Worm (Caenorhabditis elegans) whole organism, young adult: ENCODE measurements around the gene F13D12.8.
"Not testable (repeated sequence)": the region's sequence is repeated elsewhere in the genome, so short reads cannot be mapped to it uniquely, and the experiment has no call there.

Experiments used
- B0019.2 ChIP-seq: fragments of 200-800 bp; sonication (Bioruptor generic); conservative IDR thresholded peaks from 2 replicates; pipeline ENCODE4 v1.3.6; 2022; ENCODE audit warnings: missing genetic modification reagents, missing genetic modification characterization, missing compliant biosample characterization
- B0035.1 ChIP-seq: sonication (generic microtip); optimal IDR thresholded peaks from 2 replicates; lab custom pipeline; 2016; ENCODE audit warnings: missing genetic modification characterization, mild to moderate bottlenecking, missing compliant biosample characterization, missing genotype, missing genetic modification reagents
- C06A6.2 ChIP-seq: fragments of 200-800 bp; sonication (Bioruptor generic); conservative IDR thresholded peaks from 2 replicates; pipeline ENCODE4 v1.3.6; 2022; ENCODE audit warnings: missing genetic modification characterization, missing compliant biosample characterization
- D2030.7 ChIP-seq: fragments of 200-800 bp; sonication (Bioruptor generic); IDR thresholded peaks from 2 replicates; pipeline ENCODE4 v1.3.6; 2022; ENCODE audit warnings: missing genetic modification reagents, missing genetic modification characterization, missing compliant biosample characterization
- F10E7.11 ChIP-seq: sonication (generic microtip); optimal IDR thresholded peaks from 2 replicates; lab custom pipeline; 2017; ENCODE audit warnings: mild to moderate bottlenecking, missing genetic modification characterization, moderate library complexity, missing compliant biosample characterization
- F39B2.1 ChIP-seq: fragments of 200-800 bp; sonication (Bioruptor generic); IDR thresholded peaks from 2 replicates; pipeline ENCODE4 v1.3.6; 2022; ENCODE audit warnings: missing genetic modification reagents, missing genetic modification characterization, missing compliant biosample characterization
- K11D2.4 ChIP-seq: fragments of 200-800 bp; sonication (Bioruptor generic); IDR thresholded peaks from 2 replicates; pipeline ENCODE4 v1.3.6; 2022; ENCODE audit warnings: missing genetic modification reagents, missing genetic modification characterization, missing compliant biosample characterization
- T07F8.4 ChIP-seq: sonication (generic microtip); optimal IDR thresholded peaks from 2 replicates; lab custom pipeline; 2016; ENCODE audit warnings: mild to moderate bottlenecking, missing genetic modification characterization, moderate library complexity, missing compliant biosample characterization
- T26A5.8 ChIP-seq: sonication (generic microtip); optimal IDR thresholded peaks from 2 replicates; lab custom pipeline; 2016; ENCODE audit warnings: missing genetic modification characterization, missing compliant biosample characterization
- Y95B8A.8 ChIP-seq: fragments of 200-800 bp; sonication (Bioruptor generic); IDR thresholded peaks from 2 replicates; pipeline ENCODE4 v1.3.6; 2022; ENCODE audit warnings: missing genetic modification reagents, missing genetic modification characterization, missing compliant biosample characterization
- ZK185.1 ChIP-seq: sonication (generic microtip); optimal IDR thresholded peaks from 2 replicates; lab custom pipeline; 2016; ENCODE audit warnings: mild to moderate bottlenecking, missing genetic modification characterization, missing compliant biosample characterization; ENCODE audit not compliant: poor library complexity, severe bottlenecking
- akir-1 ChIP-seq: fragments of 200-800 bp; sonication (Bioruptor generic); optimal IDR thresholded peaks from 2 replicates; lab custom pipeline; 2018; ENCODE audit warnings: mild to moderate bottlenecking, missing genetic modification characterization, moderate library complexity, missing compliant biosample characterization
- aptf-2 ChIP-seq: fragments of 200-800 bp; sonication (Bioruptor generic); conservative IDR thresholded peaks from 2 replicates; pipeline ENCODE4 v1.3.6; 2022; ENCODE audit warnings: missing genetic modification reagents, missing genetic modification characterization, missing compliant biosample characterization
- attf-3 ChIP-seq: fragments of 200-800 bp; sonication (Bioruptor generic); conservative IDR thresholded peaks from 2 replicates; pipeline ENCODE4 v1.3.6; 2022; ENCODE audit warnings: missing genetic modification reagents, missing genetic modification characterization, missing compliant biosample characterization
- bed-1 ChIP-seq: fragments of 200-800 bp; sonication (Bioruptor generic); IDR thresholded peaks from 2 replicates; pipeline ENCODE4 v1.3.6; 2022; ENCODE audit warnings: missing genetic modification reagents, missing genetic modification characterization, missing compliant biosample characterization
- cebp-1 ChIP-seq, 2 experiments: fragments of 200-800 bp in 1 of 2; sonication (Bioruptor generic) in 1 of 2; sonication (generic microtip) in 1 of 2; IDR thresholded peaks in 1 of 2; optimal IDR thresholded peaks in 1 of 2; 2 replicates each; pipeline versions ENCODE4 v1.3.6 to Lab custom; 2017 to 2022; ENCODE audit warnings: missing compliant biosample characterization in 2 of 2, missing genetic modification characterization in 2 of 2, mild to moderate bottlenecking in 1 of 2, missing genetic modification reagents in 1 of 2, moderate library complexity in 1 of 2
- ceh-100 ChIP-seq: fragments of 200-800 bp; sonication (Bioruptor generic); IDR thresholded peaks from 2 replicates; pipeline ENCODE4 v1.3.6; 2022; ENCODE audit warnings: missing genetic modification reagents, missing genetic modification characterization, missing compliant biosample characterization
- ceh-27 ChIP-seq: fragments of 200-800 bp; sonication (Bioruptor generic); optimal IDR thresholded peaks from 2 replicates; lab custom pipeline; 2018; ENCODE audit warnings: mild to moderate bottlenecking, missing genetic modification characterization, moderate library complexity, missing compliant biosample characterization
- ceh-40 ChIP-seq: fragments of 200-800 bp; sonication (Bioruptor generic); IDR thresholded peaks from 2 replicates; pipeline ENCODE4 v1.3.6; 2022; ENCODE audit warnings: missing genetic modification characterization, missing compliant biosample characterization
- ceh-58 ChIP-seq: fragments of 200-800 bp; sonication (Bioruptor generic); IDR thresholded peaks from 2 replicates; pipeline ENCODE4 v1.3.6; 2022; ENCODE audit warnings: missing genetic modification characterization, missing compliant biosample characterization
- ceh-79 ChIP-seq: sonication (generic microtip); optimal IDR thresholded peaks from 2 replicates; lab custom pipeline; 2017; ENCODE audit warnings: mild to moderate bottlenecking, missing genetic modification characterization, missing compliant biosample characterization
- ceh-91 ChIP-seq: fragments of 200-800 bp; sonication (Bioruptor generic); IDR thresholded peaks from 2 replicates; pipeline ENCODE4 v1.3.6; 2022; ENCODE audit warnings: missing genetic modification reagents, missing genetic modification characterization, missing compliant biosample characterization
- dox-1 ChIP-seq: fragments of 200-800 bp; sonication (Bioruptor generic); IDR thresholded peaks from 2 replicates; pipeline ENCODE4 v1.3.6; 2022; ENCODE audit warnings: missing genetic modification reagents, missing genetic modification characterization, missing compliant biosample characterization
- dpff-1 ChIP-seq: sonication (generic microtip); optimal IDR thresholded peaks from 2 replicates; lab custom pipeline; 2017; ENCODE audit warnings: mild to moderate bottlenecking, missing genetic modification characterization, missing compliant biosample characterization
- egl-18 ChIP-seq: fragments of 200-800 bp; sonication (Bioruptor generic); IDR thresholded peaks from 2 replicates; pipeline ENCODE4 v1.3.6; 2022; ENCODE audit warnings: missing genetic modification reagents, missing genetic modification characterization, missing compliant biosample characterization
- egrh-3 ChIP-seq: fragments of 200-800 bp; sonication (Bioruptor generic); IDR thresholded peaks from 2 replicates; pipeline ENCODE4 v1.3.6; 2022; ENCODE audit warnings: missing genetic modification reagents, missing genetic modification characterization, missing compliant biosample characterization
- gei-17 ChIP-seq: fragments of 200-800 bp; sonication (Bioruptor generic); optimal IDR thresholded peaks from 2 replicates; lab custom pipeline; 2018; ENCODE audit warnings: mild to moderate bottlenecking, missing genetic modification characterization, missing compliant biosample characterization
- hmg-1.2 ChIP-seq: fragments of 200-800 bp; sonication (Bioruptor generic); IDR thresholded peaks from 2 replicates; pipeline ENCODE4 v1.3.6; 2022; ENCODE audit warnings: missing genetic modification reagents, missing genetic modification characterization, missing compliant biosample characterization
- hmg-20 ChIP-seq: fragments of 200-800 bp; sonication (Bioruptor generic); IDR thresholded peaks from 2 replicates; pipeline ENCODE4 v1.3.6; 2022; ENCODE audit warnings: missing genetic modification reagents, missing genetic modification characterization, missing compliant biosample characterization
- let-526 ChIP-seq: fragments of 200-800 bp; sonication (Bioruptor generic); IDR thresholded peaks from 2 replicates; pipeline ENCODE4 v1.3.6; 2022; ENCODE audit warnings: missing genetic modification reagents, missing genetic modification characterization, missing compliant biosample characterization
- lin-35 ChIP-seq, 3 experiments: fragments of 150-350 bp in 2 of 3; sonication (generic microtip) in 1 of 3; optimal IDR thresholded peaks; 2 replicates each; lab custom pipeline; 2014 to 2018; ENCODE audit warnings: missing biosample characterization in 3 of 3, missing genetic modification characterization in 3 of 3, missing genetic modification reagents in 3 of 3
- lsl-1 ChIP-seq: fragments of 200-800 bp; sonication (Bioruptor generic); optimal IDR thresholded peaks from 2 replicates; lab custom pipeline; 2018; ENCODE audit warnings: mild to moderate bottlenecking, missing genetic modification characterization, moderate library complexity, missing compliant biosample characterization
- nfya-2 ChIP-seq: fragments of 200-800 bp; sonication (Bioruptor generic); IDR thresholded peaks from 2 replicates; pipeline ENCODE4 v1.3.6; 2022; ENCODE audit warnings: missing genetic modification reagents, missing genetic modification characterization, missing compliant biosample characterization
- nfyb-1 ChIP-seq: fragments of 200-800 bp; sonication (Bioruptor generic); IDR thresholded peaks from 2 replicates; pipeline ENCODE4 v1.3.6; 2022; ENCODE audit warnings: missing genetic modification reagents, missing genetic modification characterization, missing compliant biosample characterization
- repo-1 ChIP-seq: sonication (generic microtip); optimal IDR thresholded peaks from 2 replicates; lab custom pipeline; 2017; ENCODE audit warnings: mild to moderate bottlenecking, missing genetic modification characterization, missing compliant biosample characterization
- snpc-4 ChIP-seq, 5 experiments: fragments of 150-350 bp in 1 of 5; sonication (generic microtip) in 4 of 5; optimal IDR thresholded peaks; 2 replicates each; lab custom pipeline; 2014 to 2018; ENCODE audit warnings: missing genetic modification characterization in 5 of 5, missing biosample characterization in 3 of 5, antibody characterized with exemption in 2 of 5, mild to moderate bottlenecking in 2 of 5, missing compliant biosample characterization in 2 of 5, missing genotype in 2 of 5, moderate library complexity in 2 of 5, missing genetic modification reagents in 1 of 5
- somi-1 ChIP-seq: fragments of 200-800 bp; sonication (Bioruptor generic); optimal IDR thresholded peaks from 2 replicates; lab custom pipeline; 2018; ENCODE audit warnings: mild to moderate bottlenecking, missing genetic modification characterization, missing compliant biosample characterization
- tbp1 ChIP-seq: fragments of 200-800 bp; sonication (Bioruptor generic); optimal IDR thresholded peaks from 2 replicates; lab custom pipeline; 2018; ENCODE audit warnings: mild to moderate bottlenecking, missing genetic modification characterization, missing compliant biosample characterization
- tbx-9 ChIP-seq: sonication (generic microtip); optimal IDR thresholded peaks from 2 replicates; lab custom pipeline; 2016; ENCODE audit warnings: borderline replicate concordance, missing genetic modification characterization, inconsistent platforms, missing compliant biosample characterization
- tlf-1 ChIP-seq: fragments of 200-800 bp; sonication (Bioruptor generic); optimal IDR thresholded peaks from 2 replicates; lab custom pipeline; 2018; ENCODE audit warnings: mild to moderate bottlenecking, missing genetic modification characterization, missing compliant biosample characterization
- zfh-2 ChIP-seq: fragments of 200-800 bp; sonication (Bioruptor generic); conservative IDR thresholded peaks from 2 replicates; pipeline ENCODE4 v1.3.6; 2022; ENCODE audit warnings: missing genetic modification reagents, missing genetic modification characterization, missing compliant biosample characterization
- zim-3 ChIP-seq: sonication (generic microtip); optimal IDR thresholded peaks from 2 replicates; lab custom pipeline; 2017; ENCODE audit warnings: mild to moderate bottlenecking, missing genetic modification characterization, moderate library complexity, missing compliant biosample characterization
- ztf-22 ChIP-seq: fragments of 200-800 bp; sonication (Bioruptor generic); optimal IDR thresholded peaks from 2 replicates; lab custom pipeline; 2018; ENCODE audit warnings: mild to moderate bottlenecking, missing genetic modification characterization, moderate library complexity, missing compliant biosample characterization
- ztf-25 ChIP-seq: fragments of 200-800 bp; sonication (Bioruptor generic); IDR thresholded peaks from 2 replicates; pipeline ENCODE4 v1.3.6; 2022; ENCODE audit warnings: missing genetic modification reagents, missing genetic modification characterization, missing compliant biosample characterization
- ztf-28 ChIP-seq: fragments of 200-800 bp; sonication (Bioruptor generic); IDR thresholded peaks from 2 replicates; pipeline ENCODE4 v1.3.6; 2022; ENCODE audit warnings: missing genetic modification reagents, missing genetic modification characterization, missing compliant biosample characterization
- ztf-3 ChIP-seq: fragments of 200-800 bp; sonication (Bioruptor generic); optimal IDR thresholded peaks from 2 replicates; lab custom pipeline; 2018; ENCODE audit warnings: mild to moderate bottlenecking, missing genetic modification characterization, missing compliant biosample characterization
- ztf-6 ChIP-seq: fragments of 200-800 bp; sonication (Bioruptor generic); IDR thresholded peaks from 2 replicates; pipeline ENCODE4 v1.3.6; 2022; ENCODE audit warnings: missing genetic modification reagents, missing genetic modification characterization, missing compliant biosample characterization

The F13D12.8 gene

ce11 chrII:11759277-11759676 is 26.9 kb upstream of the F13D12.8 start, which contains the start of the genes F44E5.4 and F44E5.5 (continued):
- TF ChIP-seq hmg-1.2 (GFP tag; lab: Robert Waterston, UW), result peak; percentile 100
- peak; percentile 95 for TF ChIP-seq ceh-40 (GFP tag; lab: Robert Waterston, UW)
- peak; percentile 95 for TF ChIP-seq ztf-6 (GFP tag; lab: Robert Waterston, UW)
- TF ChIP-seq tlf-1 (GFP tag; lab: Kevin White, UChicago), result peak; percentile 94
- peak; percentile 93 for TF ChIP-seq tbx-9
- TF ChIP-seq K11D2.4, result peak; percentile 99
- TF ChIP-seq egrh-3 (GFP tag; lab: Robert Waterston, UW), result peak; percentile 93
- peak; percentile 65 for TF ChIP-seq ZK185.1 (tag; lab: Kevin White, UChicago)
- peak; percentile 98 for TF ChIP-seq ztf-3 (GFP tag; lab: Kevin White, UChicago)
- peak; percentile 100 for TF ChIP-seq let-526 (GFP tag; lab: Robert Waterston, UW)
- TF ChIP-seq dpff-1 (tag; lab: Kevin White, UChicago), result peak; percentile 93
- peak; percentile 99 for TF ChIP-seq bed-1 (GFP tag; lab: Robert Waterston, UW)
- TF ChIP-seq ceh-100 (GFP tag; lab: Robert Waterston, UW), result peak; percentile 88
- peak; percentile 100 for TF ChIP-seq dox-1 (GFP tag; lab: Robert Waterston, UW)
- TF ChIP-seq hmg-20 (GFP tag; lab: Robert Waterston, UW), result peak; percentile 89
- peak; percentile 88 for TF ChIP-seq aptf-2 (GFP tag; lab: Robert Waterston, UW)
- TF ChIP-seq cebp-1 (GFP tag; IDR thresholded peaks at IDR 0.05; lab: Robert Waterston, UW), result peak; percentile 89
- peak; percentile 80 for TF ChIP-seq cebp-1 (tag; optimal IDR thresholded peaks at IDR 0.05; lab: Kevin White, UChicago)
- peak; percentile 65 for TF ChIP-seq lsl-1
- TF ChIP-seq D2030.7, result peak; percentile 69
- TF ChIP-seq lin-35 (GFP tag; optimal IDR thresholded peaks at IDR 0.05; lab: Kevin White, UChicago), result peak in 1 of 3 experiments; percentile 87
- peak; percentile 89 for TF ChIP-seq gei-17 (GFP tag; lab: Kevin White, UChicago)
- TF ChIP-seq ztf-28, result peak; percentile 79
- TF ChIP-seq ztf-22, result peak; percentile 97
- TF ChIP-seq ceh-91, result peak; percentile 62
- peak; percentile 79 for TF ChIP-seq zfh-2 (GFP tag; lab: Robert Waterston, UW)
- peak; percentile 75; the same call in 1 of the 2 replicates for TF ChIP-seq ztf-25 (GFP tag; lab: Robert Waterston, UW)
- TF ChIP-seq attf-3 (GFP tag; lab: Robert Waterston, UW), result peak; percentile 83
- TF ChIP-seq repo-1, result peak; percentile 97
- TF ChIP-seq nfyb-1 (GFP tag; lab: Robert Waterston, UW), result peak; percentile 99
- TF ChIP-seq somi-1 (GFP tag; lab: Kevin White, UChicago), result peak; percentile 97
- TF ChIP-seq F10E7.11 (tag; lab: Kevin White, UChicago), result peak; percentile 97
- TF ChIP-seq B0019.2 (GFP tag; lab: Robert Waterston, UW), result peak; percentile 71; the same call in 1 of the 2 replicates
- TF ChIP-seq ceh-79 (tag; lab: Kevin White, UChicago), result peak; percentile 99
- peak; percentile 96 for TF ChIP-seq F39B2.1 (GFP tag; lab: Robert Waterston, UW)
- peak; percentile 96 for TF ChIP-seq nfya-2 (GFP tag; lab: Robert Waterston, UW)
- peak; percentile 72 for TF ChIP-seq akir-1
- peak; percentile 55 for TF ChIP-seq T07F8.4 (tag; lab: Kevin White, UChicago)
- TF ChIP-seq ceh-58, result peak; percentile 97
- peak; percentile 99 for TF ChIP-seq egl-18 (GFP tag; lab: Robert Waterston, UW)
- peak; percentile 98 for TF ChIP-seq C06A6.2 (GFP tag; lab: Robert Waterston, UW)
- not testable (repeated sequence) for TF ChIP-seq snpc-4 (GFP tag; optimal IDR thresholded peaks at IDR 0.05; lab: Kevin White, UChicago)
- peak in 2 of 4 experiments; percentile 57 to 61 for TF ChIP-seq snpc-4 (tag; optimal IDR thresholded peaks at IDR 0.05; lab: Kevin White, UChicago)
- TF ChIP-seq tbp1 (GFP tag; lab: Kevin White, UChicago), result peak; percentile 74
- TF ChIP-seq B0035.1 (tag; lab: Kevin White, UChicago), result peak; percentile 90
- TF ChIP-seq T26A5.8 (tag; lab: Kevin White, UChicago), result peak; percentile 89
- peak; percentile 99 for TF ChIP-seq zim-3 (tag; lab: Kevin White, UChicago)
- TF ChIP-seq Y95B8A.8 (GFP tag; lab: Robert Waterston, UW), result peak; percentile 97
- peak; percentile 83 for TF ChIP-seq ceh-27
